Fruit fly (Drosophila melanogaster): ENCODE results near the gene Tm1.

Gene Tm1

DNA sequence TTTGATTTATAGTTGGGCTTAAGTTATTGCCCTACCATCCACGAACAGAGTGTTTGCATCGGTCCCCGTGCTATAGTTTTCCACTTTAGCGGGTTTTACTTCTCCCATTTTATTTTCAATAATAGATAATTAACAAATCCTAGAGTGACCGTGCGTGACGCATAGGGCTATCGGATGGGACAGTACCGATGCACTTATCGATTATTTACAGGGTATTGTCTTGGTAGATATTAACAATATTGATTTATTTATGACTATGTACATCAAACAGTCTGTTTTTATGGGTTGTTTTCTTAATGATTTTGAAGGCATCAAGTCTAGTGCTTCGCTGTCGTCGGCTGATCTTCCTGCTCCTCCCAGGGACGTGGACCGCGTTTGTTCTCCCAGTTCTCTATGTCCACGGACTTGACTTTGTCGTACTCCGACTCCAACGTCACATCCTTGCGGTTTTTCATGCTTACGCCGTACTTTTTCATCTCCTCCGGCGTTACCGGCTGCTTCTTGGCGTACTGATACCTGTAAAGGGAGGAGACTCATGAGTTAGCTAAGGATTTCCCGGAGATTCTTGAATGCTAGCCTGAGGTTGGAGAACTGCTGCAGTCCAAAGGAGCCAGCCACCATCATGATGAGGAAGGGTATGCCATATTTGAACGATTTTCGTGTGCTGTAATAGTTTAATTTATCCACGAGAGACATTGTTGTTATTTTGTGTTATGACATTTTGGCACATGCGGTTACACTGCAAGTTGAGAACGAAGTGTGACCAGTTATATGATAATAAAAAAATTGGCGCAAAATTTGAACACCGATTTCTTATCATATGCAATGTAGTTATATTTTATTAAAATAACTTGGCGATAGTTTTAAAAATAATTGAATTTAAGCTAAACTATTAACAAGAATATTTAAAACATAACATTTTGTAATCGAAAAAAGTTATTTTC lies at the start of gene Tm1, which contains the start of gene MRG15:
TSS of gene Tm1 (plus strand) at position 295 of the 944 bp plus-strand sequence.
TSS of gene MRG15 (minus strand) at position 184 of the 944 bp plus-strand sequence.
- TF ChIP-seq Jra (GFP tag; optimal IDR thresholded peaks at IDR 0.05) (no peak), rgr (GFP tag; optimal IDR thresholded peaks at IDR 0.05) (peak; percentile 60), Rel (GFP tag; optimal IDR thresholded peaks at IDR 0.05) (no peak), Rel (tag; optimal IDR thresholded peaks at IDR 0.05) (peak; percentile 1), psq (GFP tag; optimal IDR thresholded peaks at IDR 0.05) (no peak), Mio (GFP tag; optimal IDR thresholded peaks at IDR 0.05) (no peak), CG9705 (GFP tag; optimal IDR thresholded peaks at IDR 0.05) (no peak), Hnf4 (GFP tag; optimal IDR thresholded peaks at IDR 0.05) (peak; percentile 5), tai (GFP tag; optimal IDR thresholded peaks at IDR 0.05) (no peak)

- TF ChIP-seq Sp1 (GFP tag; optimal IDR thresholded peaks at IDR 0.05) (peak; percentile 100), psq (GFP tag; optimal IDR thresholded peaks at IDR 0.05) (peak; percentile 99), pan (optimal IDR thresholded peaks at IDR 0.05) (peak; percentile 91), CG9705 (GFP tag; optimal IDR thresholded peaks at IDR 0.05) (peak; percentile 100), Vsx2 (GFP tag; optimal IDR thresholded peaks at IDR 0.05; ENCODE audit: partially characterized antibody) (no peak), N (GFP tag; optimal IDR thresholded peaks at IDR 0.05) (no peak), tai (GFP tag; optimal IDR thresholded peaks at IDR 0.05) (no peak), Mio (GFP tag; optimal IDR thresholded peaks at IDR 0.05) (peak; percentile 96), HLH106 (tag; optimal IDR thresholded peaks at IDR 0.05) (peak; percentile 100), ey (GFP tag; optimal IDR thresholded peaks at IDR 0.05) (peak; percentile 99), GATAd (GFP tag; optimal IDR thresholded peaks at IDR 0.05) (peak; percentile 99), sv (GFP tag; optimal IDR thresholded peaks at IDR 0.05) (peak; percentile 99), CrebA (GFP tag; optimal IDR thresholded peaks at IDR 0.05; ENCODE audit: borderline replicate concordance) (no peak), fru (GFP tag; optimal IDR thresholded peaks at IDR 0.05) (peak; percentile 100), br (GFP tag; optimal IDR thresholded peaks at IDR 0.05) (peak; percentile 99), usp (GFP tag; optimal IDR thresholded peaks at IDR 0.05) (no peak), Dfd (GFP tag; optimal IDR thresholded peaks at IDR 0.05) (peak; percentile 99), sage (GFP tag; optimal IDR thresholded peaks at IDR 0.05) (peak; percentile 99), OdsH (GFP tag; optimal IDR thresholded peaks at IDR 0.05) (peak; percentile 100), foxo (GFP tag; optimal IDR thresholded peaks at IDR 0.05) (peak; percentile 97 to 100), Hnf4 (GFP tag; optimal IDR thresholded peaks at IDR 0.05) (peak; percentile 100), jim (GFP tag; optimal IDR thresholded peaks at IDR 0.05) (peak; percentile 89), dsf (GFP tag; optimal IDR thresholded peaks at IDR 0.05; ENCODE audit: borderline replicate concordance) (peak; percentile 98), Hr78 (GFP tag; optimal IDR thresholded peaks at IDR 0.05) (no peak), brk (GFP tag; optimal IDR thresholded peaks at IDR 0.05) (no peak), lola (GFP tag; optimal IDR thresholded peaks at IDR 0.05) (no peak), dmrt93B (GFP tag; optimal IDR thresholded peaks at IDR 0.05) (peak; percentile 100), Rel (GFP tag; optimal IDR thresholded peaks at IDR 0.05) (peak; percentile 91), Rel (tag; optimal IDR thresholded peaks at IDR 0.05) (peak; percentile 99), woc (GFP tag; optimal IDR thresholded peaks at IDR 0.05) (peak; percentile 99), Abd-B (GFP tag; optimal IDR thresholded peaks at IDR 0.05) (no peak), CG32264 (GFP tag; optimal IDR thresholded peaks at IDR 0.05) (peak; percentile 99), rgr (GFP tag; optimal IDR thresholded peaks at IDR 0.05) (peak; percentile 100), Dif (GFP tag; optimal IDR thresholded peaks at IDR 0.05; ENCODE audit: partially characterized antibody) (no peak), Myc (optimal IDR thresholded peaks at IDR 0.05) (peak; percentile 48), dl (GFP tag; optimal IDR thresholded peaks at IDR 0.05; ENCODE audit: insufficient read depth in 1 of 2, partially characterized antibody in 2 of 2) (no peak), Hr83 (GFP tag; optimal IDR thresholded peaks at IDR 0.05; ENCODE audit: poor library complexity, severe bottlenecking) (peak; percentile 99), Jra (GFP tag; optimal IDR thresholded peaks at IDR 0.05) (peak; percentile 99), h (GFP tag; optimal IDR thresholded peaks at IDR 0.05) (peak; percentile 100)
Observed at dm6 chr3R:15229329-15229876, 48.6 kb upstream of the Tm1 start, which contains the start of the genes Art3 and mRpS10. Gene Art3, minus strand, starts transcription at chr3R:15229408. Gene mRpS10, plus strand, starts transcription at chr3R:15229665.

Measured in whole organism, wandering third instar larva.